Worm (Caenorhabditis elegans): ENCODE data around the gene F55F3.4.

The F55F3.4 gene

ce11 chrX:13754498-13754897 is 30.9 kb upstream of the F55F3.4 start (continued):
- TF ChIP-seq skn-1 (tag; optimal IDR thresholded peaks at IDR 0.05), result peak; percentile 25
- no peak for TF ChIP-seq nhr-77 (tag; optimal IDR thresholded peaks at IDR 0.05)
- TF ChIP-seq elt-2 (tag; optimal IDR thresholded peaks at IDR 0.05), result no peak
- peak in 1 of 2 experiments; percentile 25 for TF ChIP-seq mdl-1 (tag; optimal IDR thresholded peaks at IDR 0.05)
- no peak for TF ChIP-seq mab-9 (GFP tag; IDR thresholded peaks at IDR 0.05)
- TF ChIP-seq dpl-1 (GFP tag; optimal IDR thresholded peaks at IDR 0.05), result peak in 1 of 3 experiments; percentile 6
- peak; percentile 20 for TF ChIP-seq nhr-90 (tag; optimal IDR thresholded peaks at IDR 0.05; ENCODE audit: poor library complexity)
- no peak for TF ChIP-seq fkh-8 (tag; optimal IDR thresholded peaks at IDR 0.05)
- no peak for TF ChIP-seq nhr-11 (tag; optimal IDR thresholded peaks at IDR 0.05)
- peak; percentile 66 for TF ChIP-seq nhr-20 (tag; optimal IDR thresholded peaks at IDR 0.05)
- peak; percentile 66 for TF ChIP-seq nhr-85 (tag)
- no peak for TF ChIP-seq hpl-2 (GFP tag; optimal IDR thresholded peaks at IDR 0.05)
- no peak for TF ChIP-seq C16A3.4 (tag; optimal IDR thresholded peaks at IDR 0.05)
- TF ChIP-seq jun-1 (tag; optimal IDR thresholded peaks at IDR 0.05), result peak; percentile 15
- TF ChIP-seq nhr-19 (GFP tag; conservative IDR thresholded peaks at IDR 0.05), result 0 out of 2 replicates have a peak, but pooled peaks have one; percentile 17

- TF ChIP-seq nhr-76 (tag; optimal IDR thresholded peaks at IDR 0.05), result no peak
- TF ChIP-seq sup-37 (GFP tag; optimal IDR thresholded peaks at IDR 0.05), result no peak
- no peak for TF ChIP-seq ces-1 (GFP tag; optimal IDR thresholded peaks at IDR 0.05)
- TF ChIP-seq dpl-1 (GFP tag; optimal IDR thresholded peaks at IDR 0.05), result no peak
- no peak for TF ChIP-seq sptf-1 (tag; optimal IDR thresholded peaks at IDR 0.05)
- no peak for TF ChIP-seq fos-1 (tag; optimal IDR thresholded peaks at IDR 0.05)
- no peak for TF ChIP-seq ceh-82 (tag; optimal IDR thresholded peaks at IDR 0.05)
Measured at ce11 chrX:13755469-13755868, 29.9 kb upstream of the F55F3.4 start, which contains the start of gene aakb-1. TSS of gene aakb-1 (plus strand) at chrX:13755769.

ce11 chrX:13759676-13760447 is 25.5 kb upstream of the F55F3.4 start, which contains the start of gene cest-13:
TSS of gene cest-13 (plus strand) at chrX:13760237.
- TF ChIP-seq elt-2 (tag; optimal IDR thresholded peaks at IDR 0.05) (peak; percentile 70), fkh-8 (tag; optimal IDR thresholded peaks at IDR 0.05) (no peak)

- peak; percentile 13 for TF ChIP-seq elt-2 (tag; optimal IDR thresholded peaks at IDR 0.05)
- TF ChIP-seq egl-13 (tag; optimal IDR thresholded peaks at IDR 0.05), result no peak
Measured at ce11 chrX:13767282-13767681, 18.1 kb upstream of the F55F3.4 start.

ce11 chrX:13768562-13768961 is 16.8 kb upstream of the F55F3.4 start:
- no peak for TF ChIP-seq ceh-88 (GFP tag; IDR thresholded peaks at IDR 0.05)
- peak; percentile 50 for TF ChIP-seq nhr-47 (tag; optimal IDR thresholded peaks at IDR 0.05)
- TF ChIP-seq nhr-12 (tag; optimal IDR thresholded peaks at IDR 0.05), result no peak
- TF ChIP-seq ztf-11 (tag; optimal IDR thresholded peaks at IDR 0.05), result no peak
- TF ChIP-seq mdl-1 (tag; optimal IDR thresholded peaks at IDR 0.05), result peak in 1 of 2 experiments; percentile 0
- no peak for TF ChIP-seq nhr-84 (tag; optimal IDR thresholded peaks at IDR 0.05)
- no peak for TF ChIP-seq F16B12.6 (tag; optimal IDR thresholded peaks at IDR 0.05)
- TF ChIP-seq snpc-4 (tag; optimal IDR thresholded peaks at IDR 0.05), result no peak
- no peak for TF ChIP-seq hlh-4 (tag; optimal IDR thresholded peaks at IDR 0.05)
- TF ChIP-seq Y116A8C.19 (tag; optimal IDR thresholded peaks at IDR 0.05; ENCODE audit: borderline replicate concordance), result no peak
- TF ChIP-seq mep-1 (tag; optimal IDR thresholded peaks at IDR 0.05), result peak; percentile 54
- no peak for TF ChIP-seq ceh-63 (GFP tag; optimal IDR thresholded peaks at IDR 0.05)
- TF ChIP-seq jun-1 (tag; optimal IDR thresholded peaks at IDR 0.05), result no peak
- peak in 1 of 3 experiments; percentile 18 for TF ChIP-seq dpl-1 (GFP tag; optimal IDR thresholded peaks at IDR 0.05)
- no peak for TF ChIP-seq nhr-76 (tag; optimal IDR thresholded peaks at IDR 0.05)
- TF ChIP-seq vab-15 (tag; optimal IDR thresholded peaks at IDR 0.05), result no peak
- no peak for TF ChIP-seq C34B4.2 (tag; optimal IDR thresholded peaks at IDR 0.05)
- TF ChIP-seq lin-15B (tag; optimal IDR thresholded peaks at IDR 0.05), result no peak
- TF ChIP-seq ztf-4 (tag; optimal IDR thresholded peaks at IDR 0.05), result peak; percentile 39
- TF ChIP-seq mab-9 (GFP tag; IDR thresholded peaks at IDR 0.05), result no peak
- TF ChIP-seq sptf-1 (tag; optimal IDR thresholded peaks at IDR 0.05), result no peak
- TF ChIP-seq elt-3 (tag; optimal IDR thresholded peaks at IDR 0.05), result no peak
- no peak for TF ChIP-seq alr-1 (tag; optimal IDR thresholded peaks at IDR 0.05; ENCODE audit: borderline replicate concordance)
- TF ChIP-seq ceh-8 (GFP tag; optimal IDR thresholded peaks at IDR 0.05), result peak; percentile 12
- TF ChIP-seq unc-130 (tag; optimal IDR thresholded peaks at IDR 0.05), result no peak
- peak; percentile 15 for TF ChIP-seq swsn-7 (tag; optimal IDR thresholded peaks at IDR 0.05)
- no peak for TF ChIP-seq skn-1 (tag; optimal IDR thresholded peaks at IDR 0.05)
- no peak for TF ChIP-seq efl-3 (GFP tag; optimal IDR thresholded peaks at IDR 0.05)
